Worm (Caenorhabditis elegans) whole organism, midembryonic: ENCODE results near the gene R02D5.3.
A peak's percentile ranks its signal among the peaks of the same experiment; 100 is the strongest.

Experiments
- T22C8.4 ChIP-seq: fragments of 200-800 bp; sonication (Bioruptor generic); IDR thresholded peaks from 2 replicates; pipeline ENCODE4 v1.3.6; 2022; ENCODE audit warnings: missing genetic modification characterization, missing compliant biosample characterization
- cog-1 ChIP-seq: sonication (generic microtip); optimal IDR thresholded peaks from 2 replicates; lab custom pipeline; 2016; ENCODE audit warnings: missing genetic modification characterization, missing compliant biosample characterization
- flt-1 ChIP-seq: fragments of 200-800 bp; sonication (Bioruptor generic); IDR thresholded peaks from 2 replicates; pipeline ENCODE4 v1.3.6; 2022; ENCODE audit warnings: missing genetic modification characterization, missing compliant biosample characterization
- klf-2 ChIP-seq: fragments of 200-800 bp; sonication (Bioruptor generic); conservative IDR thresholded peaks from 2 replicates; pipeline ENCODE4 v1.3.6; 2022; ENCODE audit warnings: missing genetic modification reagents, missing genetic modification characterization, missing compliant biosample characterization
- med-1 ChIP-seq: sonication (generic microtip); optimal IDR thresholded peaks from 2 replicates; lab custom pipeline; 2017; ENCODE audit warnings: missing genetic modification characterization, mild to moderate bottlenecking, missing compliant biosample characterization, antibody characterized with exemption, missing genetic modification reagents; ENCODE audit not compliant: insufficient read depth
- ref-1 ChIP-seq: fragments of 200-800 bp; sonication (Bioruptor generic); conservative IDR thresholded peaks from 2 replicates; pipeline ENCODE4 v1.3.6; 2022; ENCODE audit warnings: missing genetic modification reagents, missing genetic modification characterization, missing compliant biosample characterization
- tab-1 ChIP-seq: fragments of 200-800 bp; sonication (Bioruptor generic); IDR thresholded peaks from 2 replicates; pipeline ENCODE4 v1.3.6; 2022; ENCODE audit warnings: missing genetic modification characterization, missing compliant biosample characterization
- ztf-23 ChIP-seq: fragments of 200-800 bp; sonication (Bioruptor generic); IDR thresholded peaks from 2 replicates; pipeline ENCODE4 v1.3.6; 2022; ENCODE audit warnings: missing genetic modification reagents, missing genetic modification characterization, missing compliant biosample characterization
- ztf-29 ChIP-seq: fragments of 200-800 bp; sonication (Bioruptor generic); IDR thresholded peaks from 2 replicates; pipeline ENCODE4 v1.3.6; 2022; ENCODE audit warnings: missing genetic modification reagents, missing genetic modification characterization, missing compliant biosample characterization

The R02D5.3 gene

DNA sequence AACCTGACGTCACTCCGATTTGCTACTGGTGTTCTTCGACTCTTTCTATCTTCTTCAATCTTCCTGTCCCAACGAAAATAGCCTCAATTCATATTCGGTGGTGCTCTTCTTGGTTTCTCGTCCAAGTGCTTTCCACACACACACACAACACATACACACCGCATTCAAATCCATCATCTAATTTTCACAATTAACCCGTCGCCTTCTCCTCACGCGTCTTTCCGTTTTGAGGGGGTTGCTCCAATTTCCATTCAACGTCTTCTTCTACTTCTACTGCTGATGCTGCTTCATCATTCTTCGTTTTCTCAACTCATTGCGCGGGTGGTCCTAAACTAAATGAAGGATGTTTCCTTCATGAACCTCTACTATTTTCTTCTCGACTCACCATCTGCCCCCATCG is 8.1 kb downstream of the R02D5.3 start:
- TF ChIP-seq flt-1 = no peak
- TF ChIP-seq klf-2 = no peak
- no peak for TF ChIP-seq tab-1
- no peak for TF ChIP-seq T22C8.4
- no peak for TF ChIP-seq med-1 (GFP tag; lab: Kevin White, UChicago)
- no peak for TF ChIP-seq ztf-23 (GFP tag; lab: Robert Waterston, UW)
- TF ChIP-seq cog-1 = no peak
- no peak for TF ChIP-seq ztf-29
- no peak for TF ChIP-seq ref-1 (GFP tag; lab: Robert Waterston, UW)

DNA sequence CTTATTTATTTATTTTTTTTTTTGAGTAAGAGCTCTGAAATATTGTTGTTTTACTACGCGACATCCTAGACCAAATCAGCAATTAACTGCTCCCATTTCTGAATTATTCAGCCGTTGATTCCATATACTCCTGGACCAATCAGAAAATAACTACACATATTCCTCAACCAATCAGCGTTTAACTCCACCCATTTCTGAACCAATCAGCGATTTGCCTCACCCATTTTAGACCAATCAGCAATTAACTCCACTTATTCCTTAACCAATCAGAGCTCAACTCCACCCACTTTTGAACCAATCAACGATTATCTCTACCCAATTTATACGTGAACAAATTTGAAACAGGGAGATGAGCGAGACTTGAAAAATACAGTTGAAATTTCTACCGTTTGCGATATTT is 10.7 kb downstream of the R02D5.3 start:
- no peak for TF ChIP-seq flt-1

DNA sequence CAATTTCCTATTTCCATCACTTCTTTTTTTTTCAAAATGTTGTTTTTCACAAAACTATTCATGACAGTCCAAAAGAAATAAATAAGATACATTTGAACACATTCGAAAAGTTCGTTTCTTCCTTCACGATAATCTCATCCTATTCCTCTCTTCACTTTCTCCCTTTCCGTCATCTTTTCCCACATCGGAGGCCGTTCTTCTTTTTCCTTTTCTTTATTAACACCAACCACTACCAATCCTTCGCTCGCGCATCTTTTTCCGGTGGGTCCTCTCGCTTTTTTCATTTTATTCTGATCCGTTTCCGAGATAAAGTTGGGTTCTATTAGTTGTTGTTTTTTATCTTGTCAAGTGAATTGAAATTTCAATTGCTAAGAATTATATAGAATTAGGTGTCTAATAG is 12.5 kb downstream of the R02D5.3 start:
- no peak for TF ChIP-seq T22C8.4
- TF ChIP-seq klf-2 = no peak

DNA sequence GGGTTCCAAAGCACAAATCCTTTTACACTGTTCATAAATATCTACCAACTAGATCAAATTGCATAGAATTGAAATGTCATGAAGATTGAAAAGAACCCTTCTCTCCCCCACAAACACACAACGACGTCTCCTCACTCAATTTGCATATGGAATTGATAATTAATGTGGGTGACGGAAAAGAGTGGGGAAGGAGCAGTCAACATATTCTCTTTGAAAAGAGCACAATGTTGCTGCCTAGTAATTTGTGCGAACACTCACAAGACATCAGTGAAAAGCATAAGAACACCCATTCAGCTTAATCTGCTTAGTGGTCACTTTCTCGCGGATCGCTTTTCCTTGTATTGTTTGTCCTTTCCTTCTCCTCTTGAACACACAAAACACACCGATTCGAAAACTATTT is 13.5 kb downstream of the R02D5.3 start:
- TF ChIP-seq tab-1 = no peak
- TF ChIP-seq ztf-23 (GFP tag; lab: Robert Waterston, UW) = no peak
- TF ChIP-seq med-1 (GFP tag; lab: Kevin White, UChicago) = no peak
- TF ChIP-seq klf-2 = no peak
- TF ChIP-seq cog-1 = no peak
- TF ChIP-seq T22C8.4 = no peak
- TF ChIP-seq ztf-29 = no peak
- TF ChIP-seq ref-1 (GFP tag; lab: Robert Waterston, UW) = no peak
- TF ChIP-seq flt-1 = no peak

DNA sequence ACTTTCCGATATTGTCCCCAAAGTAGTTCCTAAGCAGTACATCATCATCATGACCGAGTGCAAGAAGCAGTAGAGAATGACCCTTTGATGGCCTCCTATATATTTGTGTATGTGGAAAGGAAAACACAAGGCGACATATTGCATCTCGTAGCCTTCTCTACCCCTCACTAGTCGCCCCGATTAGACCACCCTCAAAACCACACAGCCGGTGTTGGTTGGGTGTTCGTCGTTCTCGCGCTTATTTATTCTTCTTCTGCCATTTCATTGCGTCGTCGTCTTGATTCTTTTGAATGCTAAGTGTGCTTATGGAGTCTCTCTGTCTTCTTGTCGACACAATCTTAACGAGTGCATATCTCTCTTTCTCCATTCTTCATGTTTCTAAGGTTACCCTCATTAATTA is 15.2 kb downstream of the R02D5.3 start:
- TF ChIP-seq med-1 (GFP tag; lab: Kevin White, UChicago) (no peak), flt-1 (peak; percentile 61; the same call in 1 of the 2 replicates), ztf-29 (no peak), cog-1 (peak; percentile 34), T22C8.4 (no peak), ztf-23 (GFP tag; lab: Robert Waterston, UW) (no peak)

DNA sequence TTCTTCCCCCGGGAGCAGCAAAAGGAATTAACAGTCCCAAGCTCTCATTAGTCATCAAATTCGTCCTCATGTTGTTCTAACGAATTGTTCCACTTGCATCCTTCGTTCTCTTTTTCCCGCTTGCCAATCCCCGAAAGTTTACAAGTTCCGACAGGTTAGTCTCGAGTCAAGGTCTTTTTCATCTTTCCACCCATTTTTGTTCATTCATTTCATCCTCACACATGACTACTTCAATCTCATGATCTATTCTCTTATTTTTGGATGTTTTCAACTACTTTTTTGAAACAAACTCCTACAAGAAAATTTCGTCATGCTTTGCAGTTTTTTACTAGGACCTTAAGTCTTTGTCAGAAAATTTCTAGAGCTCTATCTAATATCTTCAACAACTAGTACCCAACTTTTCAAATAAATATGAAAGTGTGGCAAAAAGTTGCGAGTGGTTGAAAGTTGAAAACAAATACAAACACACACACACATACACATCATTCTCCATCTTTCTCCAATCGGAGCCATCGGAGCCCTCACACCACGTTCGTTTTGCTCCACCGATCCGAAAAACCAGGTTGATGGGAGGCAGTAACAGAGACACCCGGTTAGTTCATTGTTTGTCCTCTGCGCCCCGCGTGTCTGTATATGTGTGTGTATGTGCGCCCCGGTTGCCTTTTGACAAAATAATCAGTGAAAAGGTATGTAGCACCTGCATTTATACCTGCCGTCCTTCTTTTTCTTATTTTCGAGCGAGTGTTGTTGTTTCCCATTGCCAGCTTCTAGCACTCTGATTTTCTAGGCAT is 16.3 kb downstream of the R02D5.3 start:
- TF ChIP-seq flt-1 (no peak), ztf-29 (no peak), ztf-23 (GFP tag; lab: Robert Waterston, UW) (no peak), tab-1 (no peak), ref-1 (GFP tag; lab: Robert Waterston, UW) (no peak), med-1 (GFP tag; lab: Kevin White, UChicago) (no peak), klf-2 (no peak), cog-1 (no peak), T22C8.4 (no peak)

DNA sequence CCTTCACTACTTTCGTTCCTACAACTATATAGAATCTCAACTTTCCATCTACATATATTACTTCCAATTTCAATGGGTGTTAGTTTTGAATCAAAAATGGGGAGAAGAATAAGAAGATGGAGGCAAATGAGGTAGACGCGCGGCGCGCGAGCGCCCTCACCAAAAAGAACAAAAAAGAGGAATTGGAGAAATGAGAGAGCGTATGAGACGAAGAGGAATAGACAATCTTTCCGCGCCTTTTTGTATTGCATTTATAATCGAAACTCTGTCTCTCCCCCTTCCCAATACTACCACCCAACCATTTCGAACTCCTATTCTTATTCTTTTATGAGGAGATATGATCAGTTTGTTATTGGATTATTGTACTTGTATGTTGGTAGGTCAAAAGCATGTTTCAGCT is 17.6 kb downstream of the R02D5.3 start:
- no peak for TF ChIP-seq ztf-29

DNA sequence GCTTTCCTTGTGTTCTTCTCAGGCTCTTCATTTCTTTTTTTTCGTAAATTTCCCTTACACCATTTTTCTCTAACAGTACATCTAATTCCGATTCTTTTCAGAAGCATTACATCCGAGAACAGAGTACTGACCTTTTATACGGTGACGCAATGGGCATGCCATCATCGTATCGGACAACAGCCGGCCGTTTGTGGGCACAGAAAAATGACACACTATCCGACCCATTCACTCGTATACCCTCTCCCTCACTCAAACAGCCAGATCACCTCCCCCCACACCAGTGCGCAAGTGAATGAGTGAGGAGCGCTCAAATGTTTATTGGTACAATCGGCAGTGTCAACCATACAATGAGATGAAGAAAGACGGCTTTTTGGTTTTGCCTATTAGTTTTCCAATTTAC is 18.2 kb downstream of the R02D5.3 start, which contains the start of gene R02D5.24:
TSS of gene R02D5.24 (plus strand) at position 205 of the 400 bp plus-strand sequence.
- 0 out of 2 replicates have a peak, but pooled peaks have one; percentile 15 for TF ChIP-seq flt-1
- TF ChIP-seq klf-2 = no peak

DNA sequence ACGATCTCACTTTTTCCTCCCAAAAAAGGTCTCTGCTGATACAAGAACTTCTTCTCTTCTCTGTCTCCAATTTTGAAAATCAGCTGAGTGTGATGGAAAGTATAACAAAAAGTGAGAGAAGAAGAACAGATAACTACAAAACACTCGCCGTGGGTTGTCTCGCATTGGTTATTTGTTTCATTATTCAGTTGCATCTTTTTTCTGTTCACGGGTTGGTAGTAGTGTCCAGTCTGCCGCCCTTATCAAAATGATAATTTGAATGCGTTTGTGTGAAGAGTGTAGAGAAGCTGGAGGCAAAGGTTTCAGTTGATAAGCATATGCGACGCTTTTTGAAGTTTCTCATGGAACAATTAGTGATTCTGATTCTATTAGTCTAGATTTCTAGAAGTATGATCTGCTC is 20.1 kb downstream of the R02D5.3 start:
- no peak for TF ChIP-seq flt-1
- TF ChIP-seq tab-1 = no peak

DNA sequence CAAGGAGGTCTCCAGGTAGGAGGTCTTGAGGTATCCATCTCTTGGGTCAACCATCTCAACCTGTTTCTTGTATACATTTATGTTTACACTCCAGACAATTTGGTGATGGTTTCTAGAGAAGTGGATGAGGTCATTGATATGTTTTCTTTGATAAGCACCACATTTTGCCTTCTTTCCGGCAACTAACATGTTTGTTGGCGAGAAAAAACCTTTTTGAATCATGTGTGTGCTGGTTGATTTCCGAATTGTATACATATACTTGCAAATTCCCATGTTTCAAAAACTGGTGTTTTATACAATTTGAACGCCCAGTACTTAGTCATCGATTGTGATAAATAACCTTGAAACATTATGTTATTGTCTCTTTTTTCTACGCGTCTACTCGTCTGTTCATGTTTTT is 21.2 kb downstream of the R02D5.3 start:
- TF ChIP-seq ref-1 (GFP tag; lab: Robert Waterston, UW) (no peak), flt-1 (no peak), klf-2 (no peak), T22C8.4 (no peak), ztf-23 (GFP tag; lab: Robert Waterston, UW) (no peak), med-1 (GFP tag; lab: Kevin White, UChicago) (no peak), ztf-29 (no peak), cog-1 (no peak)

DNA sequence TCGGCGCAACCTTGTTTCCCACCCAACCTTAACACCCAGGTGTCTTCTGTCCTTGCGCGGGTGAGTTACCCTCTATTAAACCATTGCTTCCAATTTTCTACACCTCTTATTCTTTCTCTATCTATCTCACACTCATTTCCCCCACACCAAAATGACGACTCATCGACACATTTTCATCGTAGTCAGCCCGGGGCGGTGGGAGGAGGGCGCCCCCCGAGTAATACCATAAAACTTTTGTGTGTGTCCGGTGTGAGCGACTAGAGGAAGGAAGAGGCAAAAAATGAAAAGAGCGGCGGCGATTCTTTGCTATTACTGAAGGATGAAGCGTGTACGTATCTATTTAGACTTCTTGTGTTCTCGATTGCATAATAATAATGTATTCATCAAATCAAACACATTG is 21.8 kb downstream of the R02D5.3 start:
- TF ChIP-seq cog-1 (no peak), ref-1 (GFP tag; lab: Robert Waterston, UW) (no peak), ztf-29 (no peak), tab-1 (no peak), flt-1 (no peak), T22C8.4 (no peak), med-1 (GFP tag; lab: Kevin White, UChicago) (no peak), klf-2 (no peak), ztf-23 (GFP tag; lab: Robert Waterston, UW) (no peak)

DNA sequence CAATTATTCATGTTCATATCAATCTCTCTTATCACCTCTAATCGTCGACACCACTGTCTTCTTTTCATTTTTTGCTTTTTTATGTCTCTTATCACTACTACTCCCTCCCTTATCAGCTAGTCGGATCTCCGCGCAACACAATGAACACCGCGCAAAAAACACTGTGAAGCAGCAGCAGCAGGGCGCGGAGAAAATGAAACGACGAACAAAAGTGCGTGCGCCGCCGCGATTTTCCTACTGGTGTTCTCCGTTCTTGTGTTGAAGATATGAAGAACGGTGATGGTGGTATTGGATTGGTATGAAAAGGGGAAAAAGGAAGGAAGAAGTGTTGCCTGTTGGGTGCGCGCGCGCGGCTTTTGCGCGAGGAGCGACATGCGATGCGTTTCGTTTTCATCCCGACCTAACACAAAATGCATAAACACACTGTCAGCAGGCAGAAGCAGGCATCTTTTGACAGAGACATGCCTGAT is 22.8 kb downstream of the R02D5.3 start:
- TF ChIP-seq cog-1 = peak; percentile 51
- peak; percentile 60; the same call in 1 of the 2 replicates for TF ChIP-seq ztf-29
- TF ChIP-seq med-1 (GFP tag; lab: Kevin White, UChicago) = no peak
- TF ChIP-seq T22C8.4 = no peak
- no peak for TF ChIP-seq flt-1
- 0 out of 2 replicates have a peak, but pooled peaks have one; percentile 55 for TF ChIP-seq ztf-23 (GFP tag; lab: Robert Waterston, UW)
- no peak for TF ChIP-seq klf-2
- TF ChIP-seq ref-1 (GFP tag; lab: Robert Waterston, UW) = no peak
- no peak for TF ChIP-seq tab-1
